Worm (Caenorhabditis elegans) whole organism, early embryonic: ENCODE measurements around the gene K04C2.5.

Source experiments
- B0310.2 ChIP-seq: sonication (generic microtip); optimal IDR thresholded peaks from 2 replicates; lab custom pipeline; 2016; ENCODE audit warnings: mild to moderate bottlenecking, missing genetic modification characterization, missing compliant biosample characterization
- F13C5.2 ChIP-seq: sonication (generic microtip); optimal IDR thresholded peaks from 2 replicates; lab custom pipeline; 2017; ENCODE audit warnings: mild to moderate bottlenecking, missing genetic modification characterization, inconsistent platforms, missing compliant biosample characterization
- aly-1 ChIP-seq: sonication (generic microtip); optimal IDR thresholded peaks from 2 replicates; lab custom pipeline; 2016; ENCODE audit warnings: missing genetic modification characterization, missing compliant biosample characterization
- ama-1 ChIP-seq: fragments of 150-350 bp; optimal IDR thresholded peaks from 2 replicates; lab custom pipeline; 2014
- ceh-13 ChIP-seq: fragments of 200-800 bp; sonication (Bioruptor generic); optimal IDR thresholded peaks from 2 replicates; lab custom pipeline; 2018; ENCODE audit warnings: mild to moderate bottlenecking, missing genetic modification characterization, missing compliant biosample characterization
- ceh-36 ChIP-seq: sonication (generic microtip); optimal IDR thresholded peaks from 2 replicates; lab custom pipeline; 2016; ENCODE audit warnings: missing genetic modification characterization, inconsistent platforms, missing compliant biosample characterization
- ets-7 ChIP-seq: sonication (generic microtip); optimal IDR thresholded peaks from 2 replicates; lab custom pipeline; 2016; ENCODE audit warnings: missing genotype, missing genetic modification characterization, missing compliant biosample characterization
- flt-1 ChIP-seq: fragments of 200-800 bp; sonication (Bioruptor generic); IDR thresholded peaks from 2 replicates; pipeline ENCODE4 v1.3.6; 2022; ENCODE audit warnings: missing genetic modification characterization, missing compliant biosample characterization
- hmbx-1 ChIP-seq: sonication (generic microtip); optimal IDR thresholded peaks from 2 replicates; lab custom pipeline; 2016; ENCODE audit warnings: mild to moderate bottlenecking, missing genetic modification characterization, missing compliant biosample characterization
- hmg-4 ChIP-seq: fragments of 200-800 bp; sonication (Bioruptor generic); optimal IDR thresholded peaks from 2 replicates; lab custom pipeline; 2018; ENCODE audit warnings: mild to moderate bottlenecking, missing genetic modification characterization, missing compliant biosample characterization
- hnd-1 ChIP-seq: sonication (generic microtip); optimal IDR thresholded peaks from 2 replicates; lab custom pipeline; 2016; ENCODE audit warnings: missing genetic modification characterization, missing compliant biosample characterization
- pes-1 ChIP-seq: fragments of 200-800 bp; sonication (Bioruptor generic); IDR thresholded peaks from 2 replicates; pipeline ENCODE4 v1.3.6; 2022; ENCODE audit warnings: missing genetic modification reagents, missing genetic modification characterization, missing compliant biosample characterization
- scrt-1 ChIP-seq: fragments of 200-800 bp; sonication (Bioruptor generic); IDR thresholded peaks from 2 replicates; pipeline ENCODE4 v1.3.6; 2022; ENCODE audit warnings: missing genetic modification characterization, missing compliant biosample characterization
- sea-1 ChIP-seq: fragments of 200-800 bp; sonication (Bioruptor generic); conservative IDR thresholded peaks from 2 replicates; pipeline ENCODE4 v1.3.6; 2022; ENCODE audit warnings: missing genetic modification characterization, missing compliant biosample characterization
- tbx-11 ChIP-seq: fragments of 200-800 bp; sonication (Bioruptor generic); IDR thresholded peaks from 2 replicates; pipeline ENCODE4 v1.3.6; 2022; ENCODE audit warnings: missing genetic modification characterization, missing compliant biosample characterization
- tbx-37 ChIP-seq: fragments of 200-800 bp; sonication (Bioruptor generic); conservative IDR thresholded peaks from 2 replicates; pipeline ENCODE4 v1.3.6; 2022; ENCODE audit warnings: missing genetic modification reagents, missing genetic modification characterization, missing compliant biosample characterization
- tra-4 ChIP-seq: sonication (generic microtip); optimal IDR thresholded peaks from 2 replicates; lab custom pipeline; 2017; ENCODE audit warnings: missing genetic modification characterization, missing compliant biosample characterization

Gene K04C2.5

ce11 chrIII:6881745-6882144 is 9.7 kb downstream of the K04C2.5 start:
- TF ChIP-seq scrt-1 (no peak), ama-1 (lab: Kevin White, UChicago) (no peak), hmbx-1 (tag; lab: Kevin White, UChicago) (no peak), ets-7 (no peak), pes-1 (GFP tag; lab: Robert Waterston, UW) (no peak), ceh-36 (no peak), tbx-11 (GFP tag; lab: Robert Waterston, UW) (no peak), tra-4 (tag; lab: Kevin White, UChicago) (no peak), hnd-1 (tag; lab: Kevin White, UChicago) (no peak), hmg-4 (GFP tag; lab: Kevin White, UChicago) (no peak), tbx-37 (GFP tag; lab: Robert Waterston, UW) (no peak), F13C5.2 (tag; lab: Kevin White, UChicago) (no peak), sea-1 (GFP tag; lab: Robert Waterston, UW) (no peak), ceh-13 (GFP tag; lab: Kevin White, UChicago) (no peak)

ce11 chrIII:6880797-6881196 is 10.7 kb downstream of the K04C2.5 start, which contains the start of gene K04C2.7:
K04C2.7 (plus strand) TSS chrIII:6881097.
- TF ChIP-seq ama-1 (lab: Kevin White, UChicago) (no peak), sea-1 (GFP tag; lab: Robert Waterston, UW) (no peak), ets-7 (no peak), pes-1 (GFP tag; lab: Robert Waterston, UW) (no peak), tbx-11 (GFP tag; lab: Robert Waterston, UW) (no peak), B0310.2 (no peak), scrt-1 (no peak), hnd-1 (tag; lab: Kevin White, UChicago) (no peak), hmbx-1 (tag; lab: Kevin White, UChicago) (no peak), ceh-13 (GFP tag; lab: Kevin White, UChicago) (no peak), flt-1 (GFP tag; lab: Robert Waterston, UW) (no peak), ceh-36 (no peak), F13C5.2 (tag; lab: Kevin White, UChicago) (no peak), tbx-37 (GFP tag; lab: Robert Waterston, UW) (no peak), tra-4 (tag; lab: Kevin White, UChicago) (no peak), hmg-4 (GFP tag; lab: Kevin White, UChicago) (no peak), aly-1 (tag; lab: Kevin White, UChicago) (no peak)

ce11 chrIII:6873724-6874123 is 17.7 kb downstream of the K04C2.5 start:
- no peak for TF ChIP-seq scrt-1
- TF ChIP-seq sea-1 (GFP tag; lab: Robert Waterston, UW), result no peak
- no peak for TF ChIP-seq ceh-36
- TF ChIP-seq ets-7, result no peak
- TF ChIP-seq B0310.2, result no peak
- no peak for TF ChIP-seq aly-1 (tag; lab: Kevin White, UChicago)
- TF ChIP-seq tra-4 (tag; lab: Kevin White, UChicago), result no peak
- no peak for TF ChIP-seq tbx-11 (GFP tag; lab: Robert Waterston, UW)

ce11 chrIII:6872534-6873150 is 18.8 kb downstream of the K04C2.5 start, which contains the start of gene K04C2.3:
K04C2.3 (plus strand) TSS chrIII:6873089.
- TF ChIP-seq F13C5.2 (tag; lab: Kevin White, UChicago), result no peak
- TF ChIP-seq ets-7, result no peak
- no peak for TF ChIP-seq aly-1 (tag; lab: Kevin White, UChicago)
- no peak for TF ChIP-seq pes-1 (GFP tag; lab: Robert Waterston, UW)
- no peak for TF ChIP-seq hmg-4 (GFP tag; lab: Kevin White, UChicago)

- TF ChIP-seq tra-4 (tag; lab: Kevin White, UChicago) (no peak), pes-1 (GFP tag; lab: Robert Waterston, UW) (no peak), ceh-36 (no peak), tbx-37 (GFP tag; lab: Robert Waterston, UW) (no peak), hmbx-1 (tag; lab: Kevin White, UChicago) (no peak), tbx-11 (GFP tag; lab: Robert Waterston, UW) (no peak), flt-1 (GFP tag; lab: Robert Waterston, UW) (no peak), F13C5.2 (tag; lab: Kevin White, UChicago) (no peak), ets-7 (no peak), scrt-1 (no peak), ceh-13 (GFP tag; lab: Kevin White, UChicago) (no peak), B0310.2 (no peak)
These were observed 19.8 kb downstream of the K04C2.5 start for ce11 chrIII:6871668-6872067.

- no peak for TF ChIP-seq ets-7
- TF ChIP-seq tbx-37 (GFP tag; lab: Robert Waterston, UW), result no peak
- TF ChIP-seq B0310.2, result no peak
- TF ChIP-seq sea-1 (GFP tag; lab: Robert Waterston, UW), result no peak
- no peak for TF ChIP-seq ceh-36
- no peak for TF ChIP-seq aly-1 (tag; lab: Kevin White, UChicago)
- no peak for TF ChIP-seq pes-1 (GFP tag; lab: Robert Waterston, UW)
- no peak for TF ChIP-seq F13C5.2 (tag; lab: Kevin White, UChicago)
- no peak for TF ChIP-seq hmg-4 (GFP tag; lab: Kevin White, UChicago)
- no peak for TF ChIP-seq tbx-11 (GFP tag; lab: Robert Waterston, UW)
- no peak for TF ChIP-seq hmbx-1 (tag; lab: Kevin White, UChicago)
- TF ChIP-seq ama-1 (lab: Kevin White, UChicago), result no peak
- TF ChIP-seq ceh-13 (GFP tag; lab: Kevin White, UChicago), result no peak
- TF ChIP-seq hnd-1 (tag; lab: Kevin White, UChicago), result no peak
- TF ChIP-seq scrt-1, result no peak
- TF ChIP-seq flt-1 (GFP tag; lab: Robert Waterston, UW), result no peak
These were observed 20.4 kb downstream of the K04C2.5 start for ce11 chrIII:6871067-6871466.

ce11 chrIII:6869996-6870395 is 21.5 kb downstream of the K04C2.5 start, which contains the start of gene K04C2.8:
K04C2.8 (plus strand) TSS chrIII:6870296.
- no peak for TF ChIP-seq F13C5.2 (tag; lab: Kevin White, UChicago)
- no peak for TF ChIP-seq hnd-1 (tag; lab: Kevin White, UChicago)
- TF ChIP-seq aly-1 (tag; lab: Kevin White, UChicago), result no peak
- no peak for TF ChIP-seq flt-1 (GFP tag; lab: Robert Waterston, UW)
- no peak for TF ChIP-seq ceh-13 (GFP tag; lab: Kevin White, UChicago)
- no peak for TF ChIP-seq hmg-4 (GFP tag; lab: Kevin White, UChicago)
- no peak for TF ChIP-seq pes-1 (GFP tag; lab: Robert Waterston, UW)
- TF ChIP-seq hmbx-1 (tag; lab: Kevin White, UChicago), result no peak
- no peak for TF ChIP-seq ama-1 (lab: Kevin White, UChicago)
- no peak for TF ChIP-seq tbx-11 (GFP tag; lab: Robert Waterston, UW)
- TF ChIP-seq scrt-1, result no peak
- TF ChIP-seq tra-4 (tag; lab: Kevin White, UChicago), result no peak
- TF ChIP-seq tbx-37 (GFP tag; lab: Robert Waterston, UW), result no peak
- TF ChIP-seq ceh-36, result no peak
- no peak for TF ChIP-seq B0310.2
- TF ChIP-seq ets-7, result no peak
- no peak for TF ChIP-seq sea-1 (GFP tag; lab: Robert Waterston, UW)
